Worm (Caenorhabditis elegans) whole organism, mixed stage, embryonic: ENCODE measurements around the gene irld-44.

Experiments used
- M03D4.4 ChIP-seq: sonication (generic microtip); optimal IDR thresholded peaks from 2 replicates; lab custom pipeline; 2017; ENCODE audit warnings: mild to moderate bottlenecking, missing genetic modification characterization, missing compliant biosample characterization
- blmp-1 ChIP-seq: fragments of 150-350 bp; optimal IDR thresholded peaks from 2 replicates; lab custom pipeline; 2014; ENCODE audit warnings: missing biosample characterization, missing genetic modification characterization
- ceh-39 ChIP-seq: fragments of 150-350 bp; optimal IDR thresholded peaks from 2 replicates; lab custom pipeline; 2014; ENCODE audit warnings: missing biosample characterization, missing genetic modification characterization
- ceh-43 ChIP-seq: fragments of 200-800 bp; sonication (Bioruptor generic); optimal IDR thresholded peaks from 2 replicates; lab custom pipeline; 2018; ENCODE audit warnings: mild to moderate bottlenecking, missing genetic modification characterization, moderate library complexity, missing compliant biosample characterization
- ceh-83 ChIP-seq: fragments of 200-800 bp; sonication (Bioruptor generic); optimal IDR thresholded peaks from 2 replicates; lab custom pipeline; 2018; ENCODE audit warnings: mild to moderate bottlenecking, missing genetic modification characterization, missing compliant biosample characterization
- ces-1 ChIP-seq: fragments of 150-350 bp; optimal IDR thresholded peaks from 2 replicates; lab custom pipeline; 2014; ENCODE audit warnings: missing biosample characterization, missing genetic modification reagents, missing genetic modification characterization
- cnd-1 ChIP-seq: fragments of 200-800 bp; sonication (Bioruptor generic); optimal IDR thresholded peaks from 2 replicates; lab custom pipeline; 2018; ENCODE audit warnings: mild to moderate bottlenecking, missing genetic modification characterization, missing compliant biosample characterization
- drap-1 ChIP-seq: fragments of 200-800 bp; sonication (Bioruptor generic); optimal IDR thresholded peaks from 3 replicates; lab custom pipeline; 2018; ENCODE audit warnings: mild to moderate bottlenecking, missing genetic modification characterization, missing compliant biosample characterization
- elt-1 ChIP-seq: sonication (generic microtip); optimal IDR thresholded peaks from 2 replicates; lab custom pipeline; 2017; ENCODE audit warnings: missing genetic modification characterization, mild to moderate bottlenecking, missing compliant biosample characterization, antibody characterized with exemption, moderate library complexity, borderline replicate concordance; ENCODE audit not compliant: insufficient read depth
- flh-1 ChIP-seq: fragments of 200-800 bp; sonication (Bioruptor generic); optimal IDR thresholded peaks from 2 replicates; lab custom pipeline; 2018; ENCODE audit warnings: mild to moderate bottlenecking, missing genetic modification characterization, moderate library complexity, missing compliant biosample characterization
- ham-2 ChIP-seq: fragments of 200-800 bp; sonication (Bioruptor generic); optimal IDR thresholded peaks from 2 replicates; lab custom pipeline; 2018; ENCODE audit warnings: mild to moderate bottlenecking, missing genetic modification characterization, missing compliant biosample characterization
- hlh-1 ChIP-seq: fragments of 150-350 bp; optimal IDR thresholded peaks from 2 replicates; lab custom pipeline; 2014; ENCODE audit warnings: missing biosample characterization, missing genetic modification reagents, missing genetic modification characterization
- lin-13 ChIP-seq: fragments of 150-350 bp; optimal IDR thresholded peaks from 2 replicates; lab custom pipeline; 2014; ENCODE audit warnings: missing biosample characterization, missing genetic modification characterization
- lin-32 ChIP-seq: fragments of 200-800 bp; sonication (Bioruptor generic); optimal IDR thresholded peaks from 2 replicates; lab custom pipeline; 2018; ENCODE audit warnings: mild to moderate bottlenecking, missing genetic modification characterization, missing compliant biosample characterization
- lsy-2 ChIP-seq: fragments of 150-350 bp; optimal IDR thresholded peaks from 2 replicates; lab custom pipeline; 2014; ENCODE audit warnings: missing biosample characterization, missing genetic modification characterization
- mab-5 ChIP-seq: fragments of 150-350 bp; optimal IDR thresholded peaks from 2 replicates; lab custom pipeline; 2014; ENCODE audit warnings: missing biosample characterization, missing genetic modification characterization
- mep-1 ChIP-seq: fragments of 150-350 bp; optimal IDR thresholded peaks from 2 replicates; lab custom pipeline; 2017; ENCODE audit warnings: missing biosample characterization, missing genetic modification reagents, missing genetic modification characterization, inconsistent platforms
- mls-2 ChIP-seq: sonication (generic microtip); optimal IDR thresholded peaks from 2 replicates; lab custom pipeline; 2016; ENCODE audit warnings: mild to moderate bottlenecking, missing genetic modification characterization, moderate library complexity, missing compliant biosample characterization
- nhr-12 ChIP-seq: fragments of 150-350 bp; optimal IDR thresholded peaks from 2 replicates; lab custom pipeline; 2014; ENCODE audit warnings: missing biosample characterization, missing genetic modification characterization
- nhr-2 ChIP-seq: fragments of 150-350 bp; optimal IDR thresholded peaks from 2 replicates; lab custom pipeline; 2014; ENCODE audit warnings: missing biosample characterization, missing genetic modification characterization
- nhr-237 ChIP-seq: fragments of 150-350 bp; optimal IDR thresholded peaks from 2 replicates; lab custom pipeline; 2014; ENCODE audit warnings: missing biosample characterization, missing genetic modification characterization
- nhr-28 ChIP-seq: fragments of 150-350 bp; optimal IDR thresholded peaks from 2 replicates; lab custom pipeline; 2014; ENCODE audit warnings: missing biosample characterization, missing genetic modification characterization
- nhr-76 ChIP-seq: sonication (generic microtip); optimal IDR thresholded peaks from 2 replicates; lab custom pipeline; 2017; ENCODE audit warnings: missing biosample characterization, missing genetic modification characterization
- pha-4 ChIP-seq: fragments of 150-350 bp; optimal IDR thresholded peaks from 2 replicates; lab custom pipeline; 2018; ENCODE audit warnings: missing biosample characterization, missing genetic modification reagents, missing genetic modification characterization
- sem-2 ChIP-seq: fragments of 200-800 bp; sonication (Bioruptor generic); optimal IDR thresholded peaks from 2 replicates; lab custom pipeline; 2018; ENCODE audit warnings: mild to moderate bottlenecking, missing genetic modification characterization, missing compliant biosample characterization
- snpc-4 ChIP-seq: fragments of 150-350 bp; optimal IDR thresholded peaks from 2 replicates; lab custom pipeline; 2014; ENCODE audit warnings: missing biosample characterization, missing genetic modification characterization
- sptf-1 ChIP-seq: sonication (generic microtip); optimal IDR thresholded peaks from 2 replicates; lab custom pipeline; 2017; ENCODE audit warnings: mild to moderate bottlenecking, missing genetic modification characterization, moderate library complexity, missing compliant biosample characterization
- tbx-8 ChIP-seq: fragments of 200-800 bp; sonication (Bioruptor generic); optimal IDR thresholded peaks from 2 replicates; lab custom pipeline; 2018; ENCODE audit warnings: mild to moderate bottlenecking, missing genetic modification characterization, moderate library complexity, missing compliant biosample characterization
- unc-120 ChIP-seq: sonication (generic microtip); optimal IDR thresholded peaks from 2 replicates; lab custom pipeline; 2017; ENCODE audit warnings: missing genetic modification characterization, missing compliant biosample characterization; ENCODE audit not compliant: poor library complexity, severe bottlenecking
- unc-39 ChIP-seq: fragments of 150-350 bp; optimal IDR thresholded peaks from 2 replicates; lab custom pipeline; 2014; ENCODE audit warnings: missing biosample characterization, missing genetic modification characterization
- unc-62 ChIP-seq: fragments of 150-350 bp; optimal IDR thresholded peaks from 2 replicates; lab custom pipeline; 2014; ENCODE audit warnings: missing biosample characterization, missing genetic modification reagents, missing genetic modification characterization
- zip-8 ChIP-seq: fragments of 150-350 bp; optimal IDR thresholded peaks from 2 replicates; lab custom pipeline; 2014; ENCODE audit warnings: missing biosample characterization, missing genetic modification characterization
- ztf-11 ChIP-seq: fragments of 150-350 bp; optimal IDR thresholded peaks from 2 replicates; lab custom pipeline; 2014; ENCODE audit warnings: missing biosample characterization, missing genetic modification characterization

Gene irld-44

ce11 chrV:1648000-1648399 is 3.1 kb upstream of the irld-44 start, which contains the start of gene irld-45:
Gene irld-45 (plus strand): TSS chrV:1648300.
- TF ChIP-seq unc-39 (tag; lab: Kevin White, UChicago): no peak

- TF ChIP-seq mls-2 (tag; lab: Kevin White, UChicago) (no peak), ces-1 (GFP tag; lab: Kevin White, UChicago) (no peak), cnd-1 (tag; lab: Kevin White, UChicago) (no peak), elt-1 (no peak), ham-2 (GFP tag; lab: Kevin White, UChicago) (no peak), sptf-1 (tag; lab: Kevin White, UChicago) (no peak), ceh-83 (GFP tag; lab: Kevin White, UChicago) (no peak), nhr-2 (tag; lab: Kevin White, UChicago) (no peak), tbx-8 (GFP tag; lab: Kevin White, UChicago) (no peak), unc-39 (tag; lab: Kevin White, UChicago) (no peak), M03D4.4 (no peak), nhr-76 (tag; lab: Kevin White, UChicago) (no peak), pha-4 (tag; lab: Kevin White, UChicago) (no peak), mab-5 (tag; lab: Kevin White, UChicago) (no peak), flh-1 (GFP tag; lab: Kevin White, UChicago) (no peak), unc-62 (GFP tag; lab: Kevin White, UChicago) (no peak), lsy-2 (tag; lab: Kevin White, UChicago) (no peak), ztf-11 (tag; lab: Kevin White, UChicago) (no peak), lin-13 (tag; lab: Kevin White, UChicago) (no peak)
Measured at ce11 chrV:1654845-1655244, 3.7 kb downstream of the irld-44 start, which contains the start of gene irld-11. Gene irld-11 (plus strand): TSS chrV:1655145.

- TF ChIP-seq lin-13 (tag; lab: Kevin White, UChicago) (no peak), cnd-1 (tag; lab: Kevin White, UChicago) (no peak), nhr-28 (no peak), sem-2 (GFP tag; lab: Kevin White, UChicago) (no peak), ceh-43 (GFP tag; lab: Kevin White, UChicago) (no peak), elt-1 (no peak), ceh-83 (GFP tag; lab: Kevin White, UChicago) (no peak), mep-1 (tag; lab: Kevin White, UChicago) (no peak), zip-8 (no peak), unc-120 (tag; lab: Kevin White, UChicago) (no peak), nhr-76 (tag; lab: Kevin White, UChicago) (no peak), ceh-39 (tag; lab: Kevin White, UChicago) (no peak), sptf-1 (tag; lab: Kevin White, UChicago) (no peak), ces-1 (GFP tag; lab: Kevin White, UChicago) (no peak), blmp-1 (no peak), M03D4.4 (no peak), nhr-2 (tag; lab: Kevin White, UChicago) (no peak), unc-39 (tag; lab: Kevin White, UChicago) (no peak), ztf-11 (tag; lab: Kevin White, UChicago) (no peak), nhr-237 (tag; lab: Kevin White, UChicago) (no peak)
Measured at ce11 chrV:1662270-1662669, 11.1 kb downstream of the irld-44 start, which contains the start of gene irld-40. Gene irld-40 (plus strand): TSS chrV:1662570.

- no peak for TF ChIP-seq drap-1
- TF ChIP-seq ham-2 (GFP tag; lab: Kevin White, UChicago): no peak
- no peak for TF ChIP-seq blmp-1
- no peak for TF ChIP-seq hlh-1 (tag; lab: Kevin White, UChicago)
- no peak for TF ChIP-seq flh-1 (GFP tag; lab: Kevin White, UChicago)
- TF ChIP-seq nhr-2 (tag; lab: Kevin White, UChicago): no peak
- TF ChIP-seq nhr-76 (tag; lab: Kevin White, UChicago): no peak
- no peak for TF ChIP-seq pha-4 (tag; lab: Kevin White, UChicago)
- TF ChIP-seq lsy-2 (tag; lab: Kevin White, UChicago): no peak
- TF ChIP-seq mab-5 (tag; lab: Kevin White, UChicago): no peak
- TF ChIP-seq snpc-4 (tag; lab: Kevin White, UChicago): no peak
- no peak for TF ChIP-seq sptf-1 (tag; lab: Kevin White, UChicago)
- TF ChIP-seq ceh-43 (GFP tag; lab: Kevin White, UChicago): no peak
- no peak for TF ChIP-seq ztf-11 (tag; lab: Kevin White, UChicago)
- no peak for TF ChIP-seq ceh-39 (tag; lab: Kevin White, UChicago)
- no peak for TF ChIP-seq zip-8
- no peak for TF ChIP-seq lin-32 (GFP tag; lab: Kevin White, UChicago)
- TF ChIP-seq ceh-83 (GFP tag; lab: Kevin White, UChicago): no peak
- no peak for TF ChIP-seq nhr-12
Measured at ce11 chrV:1664921-1665320, 13.8 kb downstream of the irld-44 start, which contains the start of gene K04F1.9. Gene K04F1.9 (plus strand): TSS chrV:1665221.
